Fruit fly (Drosophila melanogaster) whole organism, embryonic: ENCODE measurements around the gene CG34325.

Source experiments
- CG14710 ChIP-seq: fragments of 200-800 bp; sonication (Bioruptor generic); optimal IDR thresholded peaks from 3 replicates; lab custom pipeline; 2019; ENCODE audit warnings: missing biosample characterization, mild to moderate bottlenecking, missing genetic modification characterization, moderate library complexity
- CG31388 ChIP-seq: fragments of 200-800 bp; sonication (Bioruptor generic); optimal IDR thresholded peaks from 2 replicates; lab custom pipeline; 2016; ENCODE audit warnings: missing biosample characterization, missing genetic modification characterization
- Chrac-16 ChIP-seq: fragments of 200-800 bp; sonication (Bioruptor generic); optimal IDR thresholded peaks from 3 replicates; lab custom pipeline; 2016; ENCODE audit warnings: missing biosample characterization, missing genetic modification characterization
- D19A ChIP-seq: fragments of 200-800 bp; optimal IDR thresholded peaks from 3 replicates; lab custom pipeline; 2019; ENCODE audit warnings: missing biosample characterization, mild to moderate bottlenecking, missing genetic modification characterization, moderate library complexity
- Drgx ChIP-seq: fragments of 200-800 bp; sonication (Bioruptor generic); IDR thresholded peaks from 2 replicates; pipeline ENCODE4 v1.3.6; 2022; ENCODE audit warnings: missing biosample characterization, missing genetic modification characterization
- Fer2 ChIP-seq: fragments of 200-800 bp; sonication (Bioruptor generic); optimal IDR thresholded peaks from 2 replicates; lab custom pipeline; 2018; ENCODE audit warnings: missing biosample characterization, mild to moderate bottlenecking, missing genetic modification characterization, moderate library complexity
- H2.0 ChIP-seq: fragments of 200-800 bp; sonication (Bioruptor generic); IDR thresholded peaks from 2 replicates; pipeline ENCODE4 v1.3.6; 2022; ENCODE audit warnings: missing biosample characterization, missing genetic modification characterization
- Lpt ChIP-seq: fragments of >200 bp; optimal IDR thresholded peaks from 2 replicates; lab custom pipeline; 2018; ENCODE audit warnings: missing biosample characterization, missing genetic modification characterization
- Ssrp ChIP-seq: fragments of 200-800 bp; sonication (Bioruptor generic); optimal IDR thresholded peaks from 2 replicates; lab custom pipeline; 2018; ENCODE audit warnings: missing biosample characterization, mild to moderate bottlenecking, missing genetic modification characterization, moderate library complexity
- disco-r ChIP-seq: fragments of 200-800 bp; sonication (Bioruptor generic); optimal IDR thresholded peaks from 2 replicates; lab custom pipeline; 2016; ENCODE audit warnings: missing biosample characterization, missing genetic modification characterization
- dmrt99B ChIP-seq: fragments of 200-800 bp; sonication (Bioruptor generic); optimal IDR thresholded peaks from 2 replicates; lab custom pipeline; 2018; ENCODE audit warnings: missing biosample characterization, mild to moderate bottlenecking, missing genetic modification characterization, moderate library complexity
- esg ChIP-seq: fragments of 200-800 bp; sonication (Bioruptor generic); conservative IDR thresholded peaks from 2 replicates; pipeline ENCODE4 v1.3.6; 2022; ENCODE audit warnings: missing biosample characterization, missing genetic modification characterization
- fd96Cb ChIP-seq: fragments of 200-800 bp; sonication (Bioruptor generic); optimal IDR thresholded peaks from 2 replicates; lab custom pipeline; 2018; ENCODE audit warnings: missing biosample characterization, mild to moderate bottlenecking, missing genetic modification characterization, moderate library complexity
- lola ChIP-seq, 3 experiments: fragments of >200 bp in 2 of 3; fragments of 200-800 bp in 1 of 3; sonication (Bioruptor generic) in 1 of 3; optimal IDR thresholded peaks; 2 replicates each; lab custom pipeline; 2017 to 2019; ENCODE audit warnings: missing biosample characterization in 3 of 3, missing genetic modification characterization in 3 of 3, mild to moderate bottlenecking in 1 of 3, moderate library complexity in 1 of 3

DNA sequence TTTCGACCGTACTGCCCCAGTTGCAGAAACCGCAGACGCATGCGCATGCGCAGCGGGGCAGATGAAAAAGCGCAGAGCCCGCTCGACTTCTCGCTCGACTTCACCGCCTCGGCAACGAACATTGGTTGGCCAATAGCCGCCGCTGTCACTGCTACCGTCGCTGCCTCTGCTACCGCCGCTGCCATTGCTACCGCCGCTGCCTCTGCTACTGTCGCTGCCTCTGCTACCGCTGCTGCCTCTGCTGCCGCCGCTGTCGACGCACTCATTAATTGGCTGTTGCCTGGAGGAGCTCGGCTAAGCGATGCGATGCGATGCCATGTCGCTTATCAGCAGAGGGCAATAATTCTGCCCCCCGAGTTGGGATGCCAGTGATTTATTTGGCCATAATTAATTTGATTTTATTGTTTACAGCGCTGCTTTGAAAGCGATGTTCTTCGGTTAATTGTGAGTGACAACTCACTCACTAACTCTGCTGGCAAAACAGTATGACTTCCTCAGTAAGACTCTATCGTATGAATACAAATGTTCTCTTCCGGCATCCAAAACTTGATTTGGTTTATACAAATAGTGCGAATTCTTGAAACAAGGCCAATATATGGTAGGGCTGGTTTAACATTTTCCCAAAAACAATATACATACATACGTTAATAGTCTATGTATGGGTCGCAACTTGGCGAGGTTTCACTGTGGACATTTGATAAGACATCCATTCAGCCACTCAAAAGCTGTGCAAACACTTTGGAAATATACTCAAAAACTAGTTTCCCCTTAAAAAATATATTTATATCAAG, 50.3 kb downstream of the CG34325 start:
- no peak for TF ChIP-seq Lpt
- TF ChIP-seq CG31388 = no peak
- no peak for TF ChIP-seq Chrac-16 (GFP tag; lab: Kevin White, UChicago)
- TF ChIP-seq CG14710 (tag; lab: Kevin White, UChicago) = no peak
- TF ChIP-seq lola (GFP tag; optimal IDR thresholded peaks at IDR 0.05; lab: Kevin White, UChicago) = no peak
- TF ChIP-seq dmrt99B = peak; percentile 30
- TF ChIP-seq esg (GFP tag; lab: Robert Waterston, UW) = no peak
- TF ChIP-seq D19A (tag; lab: Kevin White, UChicago) = no peak
- TF ChIP-seq Drgx (GFP tag; lab: Robert Waterston, UW) = no peak
- no peak for TF ChIP-seq Fer2
- no peak for TF ChIP-seq disco-r
- peak; percentile 17 for TF ChIP-seq Ssrp (tag; lab: Kevin White, UChicago)
- TF ChIP-seq H2.0 (GFP tag; lab: Robert Waterston, UW) = no peak
- no peak for TF ChIP-seq fd96Cb (tag; lab: Kevin White, UChicago)
